Fruit fly (Drosophila melanogaster): ENCODE data around the gene Spg7.

Gene Spg7

dm6 chrX:2652124-2652923 lies 45.7 kb downstream of the Spg7 start (continued):
- TF ChIP-seq sens (GFP tag) (peak; percentile 24), bbx (GFP tag; IDR thresholded peaks at IDR 0.05; ENCODE audit: partially characterized antibody) (peak; percentile 33; the same call in 1 of the 2 replicates), Hr51 (GFP tag; optimal IDR thresholded peaks at IDR 0.05) (peak in 1 of 2 experiments; percentile 19), CG12769 (tag; optimal IDR thresholded peaks at IDR 0.05) (peak; percentile 55), Deaf1 (tag; optimal IDR thresholded peaks at IDR 0.05) (peak; percentile 22), CG32532 (GFP tag; IDR thresholded peaks at IDR 0.05) (peak; percentile 34; the same call in 1 of the 2 replicates), MBD-R2 (GFP tag; IDR thresholded peaks at IDR 0.05) (no peak), CG7839 (tag; optimal IDR thresholded peaks at IDR 0.05) (peak; percentile 4), CG4424 (GFP tag; optimal IDR thresholded peaks at IDR 0.05) (no peak), esg (GFP tag; conservative IDR thresholded peaks at IDR 0.05) (no peak), CG2199 (GFP tag; IDR thresholded peaks at IDR 0.05) (peak; percentile 57; the same call in 1 of the 3 replicates), sd (tag; optimal IDR thresholded peaks at IDR 0.05) (peak; percentile 95), CG3838 (GFP tag; optimal IDR thresholded peaks at IDR 0.05) (peak; percentile 74), Awh (GFP tag; IDR thresholded peaks at IDR 0.05) (no peak), CG10147 (GFP tag; optimal IDR thresholded peaks at IDR 0.05) (no peak), NK7.1 (GFP tag; optimal IDR thresholded peaks at IDR 0.05) (no peak), gro (GFP tag; optimal IDR thresholded peaks at IDR 0.05) (peak; percentile 36), shn (GFP tag; optimal IDR thresholded peaks at IDR 0.05) (no peak), CG17361 (GFP tag; IDR thresholded peaks at IDR 0.05) (0 out of 3 replicates have a peak, but pooled peaks have one; percentile 13), cg (GFP tag; optimal IDR thresholded peaks at IDR 0.05) (peak; percentile 46), abd-A (tag; optimal IDR thresholded peaks at IDR 0.05) (peak; percentile 49), chm (GFP tag; IDR thresholded peaks at IDR 0.05) (no peak), CG34224 (GFP tag; IDR thresholded peaks at IDR 0.05; ENCODE audit: partially characterized antibody) (peak; percentile 41; the same call in 1 of the 3 replicates), Drgx (GFP tag; IDR thresholded peaks at IDR 0.05) (peak; percentile 71), Dip2 (GFP tag; IDR thresholded peaks at IDR 0.05) (no peak), Blimp-1 (GFP tag; optimal IDR thresholded peaks at IDR 0.05) (peak; percentile 62), HHEX (GFP tag; optimal IDR thresholded peaks at IDR 0.05) (no peak), Hsf (GFP tag; optimal IDR thresholded peaks at IDR 0.05) (no peak), tna (GFP tag; IDR thresholded peaks at IDR 0.05; ENCODE audit: partially characterized antibody) (no peak), Oaz (GFP tag; IDR thresholded peaks at IDR 0.05) (no peak), Hr78 (GFP tag; optimal IDR thresholded peaks at IDR 0.05) (peak in 1 of 2 experiments; percentile 46), CoRest (tag; optimal IDR thresholded peaks at IDR 0.05) (no peak), eve (GFP tag; optimal IDR thresholded peaks at IDR 0.05) (peak in 1 of 2 experiments; percentile 52), run (tag; optimal IDR thresholded peaks at IDR 0.05) (peak; percentile 49), Med (GFP tag) (peak; percentile 73), CG8765 (GFP tag; IDR thresholded peaks at IDR 0.05) (no peak), z (GFP tag; IDR thresholded peaks at IDR 0.05) (peak; percentile 51; the same call in 1 of the 3 replicates), prd (optimal IDR thresholded peaks at IDR 0.05) (no peak), prd (GFP tag; IDR thresholded peaks at IDR 0.05) (no peak), caup (GFP tag; optimal IDR thresholded peaks at IDR 0.05; ENCODE audit: severe bottlenecking) (no peak), Pdp1 (GFP tag; optimal IDR thresholded peaks at IDR 0.05) (peak in 1 of 2 experiments; percentile 100), nom (GFP tag; optimal IDR thresholded peaks at IDR 0.05) (peak; percentile 46), CG10543 (GFP tag; optimal IDR thresholded peaks at IDR 0.05) (peak; percentile 16), chinmo (GFP tag; IDR thresholded peaks at IDR 0.05; ENCODE audit: partially characterized antibody) (peak; percentile 93; the same call in 3 of the 4 replicates), trem (tag; optimal IDR thresholded peaks at IDR 0.05) (no peak), CG15011 (GFP tag; optimal IDR thresholded peaks at IDR 0.05) (no peak), CG10321 (GFP tag; IDR thresholded peaks at IDR 0.05) (0 out of 2 replicates have a peak, but pooled peaks have one; percentile 56), CG11247 (GFP tag; IDR thresholded peaks at IDR 0.05) (no peak)

Measured in whole organism, embryonic.